Fruit fly (Drosophila melanogaster): Measurements from ENCODE around the gene Ge-1.

Ge-1 gene

DNA sequence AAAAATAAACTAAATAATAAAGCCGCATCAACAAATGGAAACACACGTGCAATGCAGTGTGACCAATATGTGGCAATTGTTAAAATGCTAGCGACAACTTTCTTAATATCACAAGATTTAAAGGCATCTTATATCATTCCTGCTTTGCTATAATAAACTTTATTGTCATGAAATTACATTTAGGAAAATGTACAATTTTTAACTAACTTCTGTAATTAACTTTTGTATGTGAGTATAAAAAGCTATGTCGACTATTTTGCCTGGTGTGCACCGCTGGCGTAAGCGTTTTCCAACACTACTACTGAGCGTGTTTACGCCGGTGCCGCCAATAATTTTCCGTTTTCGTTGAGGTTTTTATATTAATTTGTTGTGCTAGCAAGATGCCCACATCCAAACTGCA, 22.8 kb upstream of the Ge-1 start, which contains the start of the genes Csl4 and Nup160 (continued):
- TF ChIP-seq CG11696 (GFP tag; IDR thresholded peaks at IDR 0.05), result 0 out of 2 replicates have a peak, but pooled peaks have one; percentile 8
- peak; percentile 54 for TF ChIP-seq luna (GFP tag; optimal IDR thresholded peaks at IDR 0.05)
- TF ChIP-seq pan (optimal IDR thresholded peaks at IDR 0.05), result no peak
- TF ChIP-seq pan (GFP tag; optimal IDR thresholded peaks at IDR 0.05 in 1 of 2, IDR thresholded peaks at IDR 0.05 in 1 of 2), result peak in 1 of 2 experiments; percentile 81
- TF ChIP-seq MBD-R2 (GFP tag; IDR thresholded peaks at IDR 0.05), result peak; percentile 93
- no peak for TF ChIP-seq dan (GFP tag; IDR thresholded peaks at IDR 0.05)
- no peak for TF ChIP-seq pfk (GFP tag; optimal IDR thresholded peaks at IDR 0.05)
- TF ChIP-seq Hey (tag; optimal IDR thresholded peaks at IDR 0.05), result no peak
- 0 out of 2 replicates have a peak, but pooled peaks have one; percentile 15 for TF ChIP-seq CG5953 (GFP tag; IDR thresholded peaks at IDR 0.05)
- TF ChIP-seq CG8290 (GFP tag; optimal IDR thresholded peaks at IDR 0.05), result peak; percentile 63
- no peak for TF ChIP-seq CG8290 (tag; optimal IDR thresholded peaks at IDR 0.05)
- peak; percentile 54 for TF ChIP-seq fd3F (GFP tag; optimal IDR thresholded peaks at IDR 0.05)
- peak; percentile 52 for TF ChIP-seq CG11398 (GFP tag; optimal IDR thresholded peaks at IDR 0.05)
- peak; percentile 66; the same call in 2 of the 3 replicates for TF ChIP-seq ase (GFP tag; IDR thresholded peaks at IDR 0.05)
- TF ChIP-seq Vsx1 (GFP tag; optimal IDR thresholded peaks at IDR 0.05), result no peak
- peak; percentile 88 for TF ChIP-seq CHES-1-like (GFP tag; optimal IDR thresholded peaks at IDR 0.05)
- TF ChIP-seq CG3407 (GFP tag; optimal IDR thresholded peaks at IDR 0.05), result no peak
- TF ChIP-seq Ets97D (GFP tag; optimal IDR thresholded peaks at IDR 0.05), result peak; percentile 81
- no peak for TF ChIP-seq CG17912 (GFP tag; optimal IDR thresholded peaks at IDR 0.05)
- peak; percentile 61; the same call in 1 of the 2 replicates for TF ChIP-seq CG6272 (GFP tag; IDR thresholded peaks at IDR 0.05)
- TF ChIP-seq Kr (GFP tag; optimal IDR thresholded peaks at IDR 0.05), result no peak
- peak; percentile 20; the same call in 1 of the 3 replicates for TF ChIP-seq croc (GFP tag; conservative IDR thresholded peaks at IDR 0.05)
- peak; percentile 71 for TF ChIP-seq CG13287 (GFP tag; IDR thresholded peaks at IDR 0.05; ENCODE audit: partially characterized antibody)
- no peak for TF ChIP-seq CG15601 (tag; optimal IDR thresholded peaks at IDR 0.05)
- TF ChIP-seq wdn (GFP tag; IDR thresholded peaks at IDR 0.05), result peak; percentile 56; the same call in 1 of the 2 replicates
- peak; percentile 55 for TF ChIP-seq pb (GFP tag; optimal IDR thresholded peaks at IDR 0.05)
- TF ChIP-seq CG18262 (tag; optimal IDR thresholded peaks at IDR 0.05), result no peak
- TF ChIP-seq H15 (GFP tag; IDR thresholded peaks at IDR 0.05), result peak; percentile 65; the same call in 1 of the 3 replicates
- TF ChIP-seq lola (GFP tag; optimal IDR thresholded peaks at IDR 0.05), result peak in 1 of 3 experiments; percentile 67
- peak; percentile 83 for TF ChIP-seq CG1647 (GFP tag; optimal IDR thresholded peaks at IDR 0.05)
- TF ChIP-seq CG17328 (GFP tag; IDR thresholded peaks at IDR 0.05), result peak; percentile 78
- no peak for TF ChIP-seq CG18619 (GFP tag; optimal IDR thresholded peaks at IDR 0.05)
- peak; percentile 34; the same call in 1 of the 3 replicates for TF ChIP-seq CG34224 (GFP tag; IDR thresholded peaks at IDR 0.05; ENCODE audit: partially characterized antibody)
- peak; percentile 84 for TF ChIP-seq Dip3 (GFP tag; optimal IDR thresholded peaks at IDR 0.05)
- peak; percentile 40 for TF ChIP-seq CG6683 (GFP tag; optimal IDR thresholded peaks at IDR 0.05)
- peak; percentile 74 for TF ChIP-seq CG2116 (GFP tag; optimal IDR thresholded peaks at IDR 0.05)
- TF ChIP-seq sc (optimal IDR thresholded peaks at IDR 0.05), result no peak
- TF ChIP-seq sc (GFP tag; optimal IDR thresholded peaks at IDR 0.05), result peak; percentile 49
- TF ChIP-seq mirr (GFP tag; optimal IDR thresholded peaks at IDR 0.05), result no peak
- peak; percentile 83 for TF ChIP-seq CG12391 (tag; optimal IDR thresholded peaks at IDR 0.05)
- peak; percentile 44 for TF ChIP-seq BEAF-32 (GFP tag; optimal IDR thresholded peaks at IDR 0.05)
- peak; percentile 39 for TF ChIP-seq CG6254 (GFP tag; optimal IDR thresholded peaks at IDR 0.05)
- 0 out of 2 replicates have a peak, but pooled peaks have one; percentile 23 for TF ChIP-seq ap (GFP tag; IDR thresholded peaks at IDR 0.05)
- no peak for TF ChIP-seq crol (GFP tag; IDR thresholded peaks at IDR 0.05)
- TF ChIP-seq bsh (GFP tag; optimal IDR thresholded peaks at IDR 0.05), result peak in 1 of 2 experiments; percentile 75
- TF ChIP-seq CG18764 (GFP tag; optimal IDR thresholded peaks at IDR 0.05), result peak; percentile 73
- TF ChIP-seq bab2 (GFP tag; optimal IDR thresholded peaks at IDR 0.05), result peak; percentile 88
- peak; percentile 16 for TF ChIP-seq Ravus (GFP tag; IDR thresholded peaks at IDR 0.05)
- TF ChIP-seq Ada2b (GFP tag; IDR thresholded peaks at IDR 0.05), result peak; percentile 48; the same call in 1 of the 2 replicates
- peak; percentile 68 for TF ChIP-seq Camta (GFP tag; optimal IDR thresholded peaks at IDR 0.05)
- TF ChIP-seq grau (tag; optimal IDR thresholded peaks at IDR 0.05), result peak; percentile 74

Data from whole organism, embryonic.